Worm (Caenorhabditis elegans) whole organism, late embryonic: ENCODE data around the gene prp-18.

Source experiments
- C08G9.2 ChIP-seq: sonication (generic microtip); optimal IDR thresholded peaks from 2 replicates; lab custom pipeline; 2016; ENCODE audit warnings: mild to moderate bottlenecking, missing genetic modification characterization, moderate library complexity, missing compliant biosample characterization
- K09A11.1 ChIP-seq: sonication (generic microtip); optimal IDR thresholded peaks from 2 replicates; lab custom pipeline; 2017; ENCODE audit warnings: antibody characterized with exemption, mild to moderate bottlenecking, missing genetic modification characterization, missing compliant biosample characterization; ENCODE audit not compliant: insufficient read depth
- Y22D7AL.16 ChIP-seq: sonication (generic microtip); optimal IDR thresholded peaks from 2 replicates; lab custom pipeline; 2016; ENCODE audit warnings: missing genetic modification characterization, missing compliant biosample characterization
- ahr-1 ChIP-seq: sonication (generic microtip); optimal IDR thresholded peaks from 2 replicates; lab custom pipeline; 2016; ENCODE audit warnings: missing genetic modification characterization, missing compliant biosample characterization
- ama-1 ChIP-seq: fragments of 150-350 bp; optimal IDR thresholded peaks from 2 replicates; lab custom pipeline; 2014
- ceh-14 ChIP-seq: sonication (generic microtip); optimal IDR thresholded peaks from 2 replicates; lab custom pipeline; 2016; ENCODE audit warnings: missing genotype, missing genetic modification characterization, missing compliant biosample characterization
- ceh-18 ChIP-seq: sonication (generic microtip); optimal IDR thresholded peaks from 2 replicates; lab custom pipeline; 2016; ENCODE audit warnings: missing genetic modification characterization, missing compliant biosample characterization
- ceh-19 ChIP-seq: fragments of 200-800 bp; sonication (Bioruptor generic); optimal IDR thresholded peaks from 2 replicates; lab custom pipeline; 2018; ENCODE audit warnings: mild to moderate bottlenecking, missing genetic modification characterization, missing compliant biosample characterization
- ceh-2 ChIP-seq: sonication (generic microtip); optimal IDR thresholded peaks from 2 replicates; lab custom pipeline; 2016; ENCODE audit warnings: missing genotype, missing genetic modification characterization, missing compliant biosample characterization
- ceh-24 ChIP-seq: sonication (generic microtip); optimal IDR thresholded peaks from 2 replicates; lab custom pipeline; 2016; ENCODE audit warnings: mild to moderate bottlenecking, missing genetic modification characterization, missing compliant biosample characterization
- ceh-31 ChIP-seq: sonication (generic microtip); optimal IDR thresholded peaks from 2 replicates; lab custom pipeline; 2016; ENCODE audit warnings: missing genetic modification characterization, missing compliant biosample characterization
- ceh-34 ChIP-seq: sonication (generic microtip); optimal IDR thresholded peaks from 2 replicates; lab custom pipeline; 2016; ENCODE audit warnings: mild to moderate bottlenecking, missing genetic modification characterization, missing compliant biosample characterization
- ceh-45 ChIP-seq: fragments of 200-800 bp; sonication (Bioruptor generic); IDR thresholded peaks from 2 replicates; pipeline ENCODE4 v1.3.6; 2022; ENCODE audit warnings: missing genetic modification reagents, missing genetic modification characterization, missing compliant biosample characterization
- che-1 ChIP-seq: sonication (generic microtip); optimal IDR thresholded peaks from 2 replicates; lab custom pipeline; 2016; ENCODE audit warnings: mild to moderate bottlenecking, missing genetic modification characterization, missing compliant biosample characterization
- dmd-4 ChIP-seq: sonication (generic microtip); optimal IDR thresholded peaks from 2 replicates; lab custom pipeline; 2016; ENCODE audit warnings: borderline replicate concordance, missing genetic modification characterization, missing compliant biosample characterization
- elt-2 ChIP-seq: sonication (generic microtip); optimal IDR thresholded peaks from 2 replicates; lab custom pipeline; 2016; ENCODE audit warnings: missing genetic modification reagents, missing genetic modification characterization, missing compliant biosample characterization
- elt-4 ChIP-seq: sonication (generic microtip); optimal IDR thresholded peaks from 2 replicates; lab custom pipeline; 2016; ENCODE audit warnings: missing genetic modification characterization, missing compliant biosample characterization
- fax-1 ChIP-seq: sonication (generic microtip); optimal IDR thresholded peaks from 2 replicates; lab custom pipeline; 2016; ENCODE audit warnings: missing genotype, missing genetic modification characterization, missing compliant biosample characterization
- hlh-15 ChIP-seq: sonication (generic microtip); optimal IDR thresholded peaks from 2 replicates; lab custom pipeline; 2016; ENCODE audit warnings: missing genetic modification characterization, missing compliant biosample characterization
- hlh-6 ChIP-seq: sonication (generic microtip); optimal IDR thresholded peaks from 2 replicates; lab custom pipeline; 2016; ENCODE audit warnings: missing genotype, missing genetic modification characterization, missing compliant biosample characterization
- lin-11 ChIP-seq: fragments of 200-800 bp; sonication (Bioruptor generic); optimal IDR thresholded peaks from 2 replicates; lab custom pipeline; 2018; ENCODE audit warnings: mild to moderate bottlenecking, missing genetic modification characterization, missing compliant biosample characterization
- nhr-11 ChIP-seq: fragments of 150-350 bp; optimal IDR thresholded peaks from 2 replicates; lab custom pipeline; 2014; ENCODE audit warnings: missing biosample characterization, missing genetic modification characterization
- pag-3 ChIP-seq: sonication (generic microtip); optimal IDR thresholded peaks from 2 replicates; lab custom pipeline; 2016; ENCODE audit warnings: missing compliant biosample characterization, missing genetic modification characterization, borderline replicate concordance
- pax-1 ChIP-seq: fragments of 150-350 bp; optimal IDR thresholded peaks from 2 replicates; lab custom pipeline; 2014; ENCODE audit warnings: missing biosample characterization, missing genetic modification characterization
- pha-4 ChIP-seq: fragments of 150-350 bp; optimal IDR thresholded peaks from 2 replicates; lab custom pipeline; 2018; ENCODE audit warnings: missing biosample characterization, missing genetic modification reagents, missing genetic modification characterization
- ref-2 ChIP-seq: sonication (generic microtip); optimal IDR thresholded peaks from 2 replicates; lab custom pipeline; 2016; ENCODE audit warnings: missing genetic modification characterization, missing compliant biosample characterization
- sox-2 ChIP-seq: fragments of 200-800 bp; sonication (Bioruptor generic); IDR thresholded peaks from 2 replicates; pipeline ENCODE4 v1.3.6; 2022; ENCODE audit warnings: missing genetic modification reagents, missing genetic modification characterization, missing compliant biosample characterization
- syd-9 ChIP-seq: sonication (generic microtip); optimal IDR thresholded peaks from 2 replicates; lab custom pipeline; 2016; ENCODE audit warnings: mild to moderate bottlenecking, missing genetic modification characterization, moderate library complexity, missing compliant biosample characterization
- tbx-2 ChIP-seq: sonication (generic microtip); optimal IDR thresholded peaks from 2 replicates; lab custom pipeline; 2016; ENCODE audit warnings: missing genetic modification characterization, missing compliant biosample characterization
- tbx-7 ChIP-seq: sonication (generic microtip); optimal IDR thresholded peaks from 2 replicates; lab custom pipeline; 2016; ENCODE audit warnings: missing genotype, missing genetic modification characterization, missing compliant biosample characterization
- ttx-3 ChIP-seq: sonication (generic microtip); optimal IDR thresholded peaks from 2 replicates; lab custom pipeline; 2016; ENCODE audit warnings: missing genetic modification reagents, missing genetic modification characterization, missing compliant biosample characterization
- unc-3 ChIP-seq, 2 experiments: fragments of 200-800 bp in 1 of 2; sonication (Bioruptor generic) in 1 of 2; sonication (generic microtip) in 1 of 2; conservative IDR thresholded peaks in 1 of 2; optimal IDR thresholded peaks in 1 of 2; 2 replicates each; pipeline versions ENCODE4 v1.3.6 to Lab custom; 2016 to 2022; ENCODE audit warnings: missing compliant biosample characterization in 2 of 2, missing genetic modification characterization in 2 of 2, missing genetic modification reagents in 1 of 2
- unc-55 ChIP-seq: sonication (generic microtip); optimal IDR thresholded peaks from 2 replicates; lab custom pipeline; 2017; ENCODE audit warnings: missing biosample characterization, missing genetic modification reagents, missing genetic modification characterization
- zip-5 ChIP-seq: sonication (generic microtip); optimal IDR thresholded peaks from 2 replicates; lab custom pipeline; 2016; ENCODE audit warnings: missing genetic modification characterization, missing compliant biosample characterization
- ztf-16 ChIP-seq: sonication (generic microtip); optimal IDR thresholded peaks from 2 replicates; lab custom pipeline; 2017; ENCODE audit warnings: missing genetic modification characterization, missing compliant biosample characterization

Gene prp-18

ce11 chrIV:9918021-9918420, 33.8 kb upstream of the prp-18 start:
- no peak for TF ChIP-seq syd-9 (tag; lab: Kevin White, UChicago)
- TF ChIP-seq, all 69 proteins: peak for 0

ce11 chrIV:9916224-9916623, 32.0 kb upstream of the prp-18 start, which contains the start of gene bed-3:
Gene bed-3, plus strand, starts transcription at chrIV:9916524.
- no peak for TF ChIP-seq ref-2
- no peak for TF ChIP-seq hlh-6 (tag; lab: Kevin White, UChicago)
- no peak for TF ChIP-seq ceh-45 (GFP tag; lab: Robert Waterston, UW)

ce11 chrIV:9915128-9915527, 30.9 kb upstream of the prp-18 start:
- TF ChIP-seq elt-2 (tag; lab: Kevin White, UChicago) (no peak), dmd-4 (tag; lab: Kevin White, UChicago) (no peak), ttx-3 (tag; lab: Kevin White, UChicago) (no peak), Y22D7AL.16 (tag; lab: Kevin White, UChicago) (no peak), elt-4 (tag; lab: Kevin White, UChicago) (no peak), ceh-2 (tag; lab: Kevin White, UChicago) (no peak), ahr-1 (tag; lab: Kevin White, UChicago) (no peak), ceh-18 (no peak), tbx-7 (tag; lab: Kevin White, UChicago) (no peak)

- no peak for TF ChIP-seq dmd-4 (tag; lab: Kevin White, UChicago)
- TF ChIP-seq sox-2 = no peak
- no peak for TF ChIP-seq che-1
- no peak for TF ChIP-seq ceh-31 (tag; lab: Kevin White, UChicago)
- no peak for TF ChIP-seq ceh-14 (tag; lab: Kevin White, UChicago)
- TF ChIP-seq pha-4 (tag; lab: Kevin White, UChicago) = no peak
- TF ChIP-seq Y22D7AL.16 (tag; lab: Kevin White, UChicago) = no peak
- TF ChIP-seq ceh-24 (tag; lab: Kevin White, UChicago) = no peak
- TF ChIP-seq pag-3 (tag; lab: Kevin White, UChicago) = no peak
- no peak for TF ChIP-seq ceh-18
- TF ChIP-seq nhr-11 (tag; lab: Kevin White, UChicago) = no peak
- no peak for TF ChIP-seq fax-1
- no peak for TF ChIP-seq unc-55 (GFP tag; lab: Kevin White, UChicago)
- TF ChIP-seq ztf-16 (tag; lab: Kevin White, UChicago) = no peak
- no peak for TF ChIP-seq ahr-1 (tag; lab: Kevin White, UChicago)
- TF ChIP-seq K09A11.1 (tag; lab: Kevin White, UChicago) = no peak
- no peak for TF ChIP-seq ceh-45 (GFP tag; lab: Robert Waterston, UW)
- no peak for TF ChIP-seq ceh-34 (tag; lab: Kevin White, UChicago)
- TF ChIP-seq unc-3 (GFP tag; conservative IDR thresholded peaks at IDR 0.05; lab: Robert Waterston, UW) = no peak
- no peak for TF ChIP-seq unc-3 (tag; optimal IDR thresholded peaks at IDR 0.05; lab: Kevin White, UChicago)
Observed at ce11 chrIV:9913064-9913463, 28.9 kb upstream of the prp-18 start.

DNA sequence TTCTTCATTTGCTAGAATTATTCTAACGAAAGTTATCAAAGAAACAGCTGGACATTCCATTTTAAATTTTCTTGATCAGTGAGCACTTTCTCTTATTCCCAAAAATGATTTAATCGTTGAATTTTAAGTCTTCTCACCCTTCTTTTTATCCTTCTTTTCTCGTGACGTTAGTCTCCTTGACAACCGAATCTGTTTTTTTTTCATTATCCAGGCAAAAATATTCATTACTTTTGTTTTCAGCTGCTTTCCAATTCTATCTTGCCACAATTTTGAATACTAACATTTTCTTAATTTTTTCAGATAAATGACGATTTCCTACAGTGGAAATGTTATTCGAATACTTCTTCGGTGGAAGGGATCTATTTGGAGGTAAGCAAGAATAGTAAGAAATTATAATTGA, 19.4 kb upstream of the prp-18 start, which contains the start of gene best-13:
Gene best-13 (plus strand): TSS at position 301 of the 400 bp plus-strand sequence.
- TF ChIP-seq zip-5 (tag; lab: Kevin White, UChicago) (no peak), ama-1 (no peak), lin-11 (tag; lab: Kevin White, UChicago) (no peak), ttx-3 (tag; lab: Kevin White, UChicago) (no peak), tbx-2 (no peak), nhr-11 (tag; lab: Kevin White, UChicago) (no peak), ceh-19 (GFP tag; lab: Kevin White, UChicago) (no peak), Y22D7AL.16 (tag; lab: Kevin White, UChicago) (no peak), hlh-15 (no peak), pax-1 (tag; lab: Kevin White, UChicago) (no peak), C08G9.2 (no peak)
